Fruit fly (Drosophila melanogaster) whole organism, adult: ENCODE data around the gene CG46304.
A peak's percentile ranks its signal among the peaks of the same experiment; 100 is the strongest.

Experiments used
- Hr96 ChIP-seq: fragments of 200-800 bp; sonication (Bioruptor generic); optimal IDR thresholded peaks from 2 replicates; lab custom pipeline; 2016; ENCODE audit warnings: missing biosample characterization, missing genetic modification characterization
- Mnt ChIP-seq: fragments of 200-800 bp; sonication (Bioruptor generic); optimal IDR thresholded peaks from 2 replicates; lab custom pipeline; 2016; ENCODE audit warnings: missing biosample characterization, mild to moderate bottlenecking, missing genetic modification characterization
- cic ChIP-seq: fragments of 200-800 bp; sonication (Bioruptor generic); optimal IDR thresholded peaks from 2 replicates; lab custom pipeline; 2017; ENCODE audit warnings: missing biosample characterization, mild to moderate bottlenecking, missing genetic modification characterization, moderate library complexity
- cnc ChIP-seq, 2 experiments: fragments of >200 bp; optimal IDR thresholded peaks; 2 replicates each; lab custom pipeline; 2017
- kay ChIP-seq: fragments of 200-800 bp; sonication (Bioruptor generic); peaks from one replicate; lab custom pipeline; 2016; ENCODE audit warnings: missing biosample characterization, missing genetic modification characterization, borderline replicate concordance
- ovo ChIP-seq: fragments of 200-800 bp; sonication (Bioruptor generic); optimal IDR thresholded peaks from 2 replicates; lab custom pipeline; 2016; ENCODE audit warnings: missing biosample characterization, missing genetic modification characterization
- pad ChIP-seq: fragments of 200-800 bp; sonication (Bioruptor generic); optimal IDR thresholded peaks from 3 replicates; lab custom pipeline; 2017; ENCODE audit warnings: missing biosample characterization, missing genetic modification characterization, mild to moderate bottlenecking, moderate library complexity, missing genetic modification reagents
- toe ChIP-seq: fragments of 200-800 bp; sonication (Bioruptor generic); optimal IDR thresholded peaks from 2 replicates; lab custom pipeline; 2016; ENCODE audit warnings: missing biosample characterization, missing genetic modification characterization

CG46304 gene

DNA sequence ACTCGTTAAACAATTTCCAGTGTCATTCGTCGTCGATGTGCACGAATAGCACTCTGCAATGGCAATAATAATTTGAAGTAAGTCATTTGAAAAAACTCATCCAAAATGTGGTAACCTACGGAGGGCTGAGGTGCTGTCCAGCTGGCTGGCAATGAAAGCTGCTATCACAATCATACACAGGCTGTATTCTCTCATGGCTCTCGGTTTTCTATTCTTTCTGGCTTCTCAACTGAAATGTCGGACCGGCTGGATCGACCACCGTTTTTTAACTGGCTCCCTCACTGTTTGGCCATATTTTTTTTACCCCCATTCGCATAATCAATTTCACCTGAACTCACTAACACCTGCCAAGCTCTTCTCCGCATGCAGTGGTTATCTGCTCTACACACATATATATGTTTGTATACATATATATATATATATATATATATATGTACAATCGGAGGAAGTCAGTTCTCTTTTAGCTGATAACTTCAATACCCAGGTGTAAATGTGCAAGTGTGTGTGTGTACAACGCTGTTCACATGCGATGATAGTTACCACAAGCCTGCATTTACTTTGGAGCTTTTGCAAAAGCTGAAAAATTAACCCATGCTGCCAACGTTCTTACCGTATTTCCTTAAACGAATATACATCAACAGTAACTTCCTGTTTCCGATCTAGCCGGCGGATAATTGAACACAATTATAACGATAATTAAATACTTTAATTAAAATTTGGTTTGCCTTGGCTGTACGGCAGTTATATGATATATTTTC lies 49.7 kb downstream of the CG46304 start, which contains the start of gene CG10650:
Gene CG10650, minus strand, starts transcription at position 275 of the 758 bp plus-strand sequence.
- no peak for TF ChIP-seq Hr96 (GFP tag; lab: Kevin White, UChicago)
- TF ChIP-seq ovo (GFP tag; lab: Kevin White, UChicago) = no peak
- peak; percentile 92 for TF ChIP-seq kay (GFP tag; lab: Kevin White, UChicago)
- TF ChIP-seq cnc (optimal IDR thresholded peaks at IDR 0.05; lab: Kevin White, UChicago) = no peak
- TF ChIP-seq pad (GFP tag; lab: Kevin White, UChicago) = no peak
- TF ChIP-seq toe = no peak
- peak; percentile 79 for TF ChIP-seq cic (GFP tag; lab: Kevin White, UChicago)
- TF ChIP-seq Mnt (GFP tag; lab: Kevin White, UChicago) = peak; percentile 48
